Fruit fly (Drosophila melanogaster) whole organism, pupa: ENCODE measurements around the gene put.

Experiments used
- CG10348 ChIP-seq: fragments of 200-800 bp; sonication (Bioruptor generic); IDR thresholded peaks from 2 replicates; pipeline ENCODE4 v1.3.6; 2022; ENCODE audit warnings: missing biosample characterization, missing genetic modification characterization
- CG12605 ChIP-seq: fragments of 200-800 bp; sonication (Bioruptor generic); IDR thresholded peaks from 2 replicates; pipeline ENCODE4 v1.3.6; 2022; ENCODE audit warnings: missing biosample characterization, missing genetic modification characterization
- CG13204 ChIP-seq: fragments of 200-800 bp; sonication (Bioruptor generic); optimal IDR thresholded peaks from 2 replicates; lab custom pipeline; 2018; ENCODE audit warnings: missing biosample characterization, mild to moderate bottlenecking, missing genetic modification characterization, moderate library complexity
- CG14655 ChIP-seq: fragments of 200-800 bp; sonication (Bioruptor generic); optimal IDR thresholded peaks from 3 replicates; lab custom pipeline; 2017; ENCODE audit warnings: mild to moderate bottlenecking, missing biosample characterization, missing genetic modification reagents, missing genetic modification characterization
- CG15710 ChIP-seq: fragments of 200-800 bp; sonication (Bioruptor generic); optimal IDR thresholded peaks from 2 replicates; lab custom pipeline; 2018; ENCODE audit warnings: missing biosample characterization, mild to moderate bottlenecking, missing genetic modification characterization, moderate library complexity
- CG17806 ChIP-seq: fragments of 200-800 bp; sonication (Bioruptor generic); optimal IDR thresholded peaks from 2 replicates; lab custom pipeline; 2018; ENCODE audit warnings: missing biosample characterization, mild to moderate bottlenecking, missing genetic modification characterization, moderate library complexity
- CG32121 ChIP-seq: fragments of 200-800 bp; sonication (Bioruptor generic); IDR thresholded peaks from 2 replicates; pipeline ENCODE4 v1.3.6; 2022; ENCODE audit warnings: missing biosample characterization, missing genetic modification characterization
- CG34367 ChIP-seq: fragments of 200-800 bp; sonication (Bioruptor generic); optimal IDR thresholded peaks from 2 replicates; lab custom pipeline; 2018; ENCODE audit warnings: missing biosample characterization, mild to moderate bottlenecking, missing genetic modification characterization
- CG4496 ChIP-seq: fragments of 200-800 bp; sonication (Bioruptor generic); IDR thresholded peaks from 3 replicates; pipeline ENCODE4 v1.3.6; 2022; ENCODE audit warnings: missing biosample characterization, missing genetic modification characterization
- CG8159 ChIP-seq: fragments of 200-800 bp; sonication (Bioruptor generic); optimal IDR thresholded peaks from 3 replicates; lab custom pipeline; 2018; ENCODE audit warnings: missing biosample characterization, mild to moderate bottlenecking, missing genetic modification characterization, moderate library complexity
- CG8301 ChIP-seq: fragments of 200-800 bp; sonication (Bioruptor generic); optimal IDR thresholded peaks from 2 replicates; lab custom pipeline; 2018; ENCODE audit warnings: missing biosample characterization, mild to moderate bottlenecking, missing genetic modification characterization
- CG9948 ChIP-seq: fragments of 200-800 bp; sonication (Bioruptor generic); optimal IDR thresholded peaks from 2 replicates; lab custom pipeline; 2018; ENCODE audit warnings: missing biosample characterization, mild to moderate bottlenecking, missing genetic modification characterization, moderate library complexity
- D1 ChIP-seq: fragments of 200-800 bp; sonication (Bioruptor generic); optimal IDR thresholded peaks from 2 replicates; lab custom pipeline; 2018; ENCODE audit warnings: missing biosample characterization, mild to moderate bottlenecking, missing genetic modification characterization, moderate library complexity
- EcR ChIP-seq: fragments of 200-800 bp; sonication (Bioruptor generic); optimal IDR thresholded peaks from 3 replicates; lab custom pipeline; 2019; ENCODE audit warnings: missing biosample characterization, missing genetic modification characterization, mild to moderate bottlenecking, moderate library complexity, missing genetic modification reagents
- Ets98B ChIP-seq: fragments of 200-800 bp; sonication (Bioruptor generic); IDR thresholded peaks from 2 replicates; pipeline ENCODE4 v1.3.6; 2022; ENCODE audit warnings: missing biosample characterization, missing genetic modification characterization
- Pif1A ChIP-seq: fragments of 200-800 bp; sonication (Bioruptor generic); optimal IDR thresholded peaks from 3 replicates; lab custom pipeline; 2016; ENCODE audit warnings: missing biosample characterization, missing genetic modification characterization
- Pif1B ChIP-seq: fragments of 200-800 bp; sonication (Bioruptor generic); optimal IDR thresholded peaks from 3 replicates; lab custom pipeline; 2016; ENCODE audit warnings: missing biosample characterization, missing genetic modification characterization
- Snoo ChIP-seq: fragments of 200-800 bp; sonication (Bioruptor generic); optimal IDR thresholded peaks from 3 replicates; lab custom pipeline; 2017; ENCODE audit warnings: missing biosample characterization, mild to moderate bottlenecking, missing genetic modification characterization, inconsistent platforms
- fd96Ca ChIP-seq: fragments of 200-800 bp; sonication (Bioruptor generic); IDR thresholded peaks from 3 replicates; pipeline ENCODE4 v1.3.6; 2022; ENCODE audit warnings: missing biosample characterization, missing genetic modification characterization
- gl ChIP-seq: fragments of 200-800 bp; sonication (Bioruptor generic); optimal IDR thresholded peaks from 2 replicates; lab custom pipeline; 2018; ENCODE audit warnings: missing biosample characterization, mild to moderate bottlenecking, missing genetic modification characterization
- rn ChIP-seq: fragments of 200-800 bp; sonication (Bioruptor generic); IDR thresholded peaks from 2 replicates; pipeline ENCODE4 v1.3.6; 2022; ENCODE audit warnings: missing biosample characterization, missing genetic modification characterization

put gene

dm6 chr3R:14586480-14587443 is 38.7 kb downstream of the put start:
- TF ChIP-seq CG8301 (tag; lab: Kevin White, UChicago): no peak
- no peak for TF ChIP-seq Snoo (tag; lab: Kevin White, UChicago)
- TF ChIP-seq CG4496 (GFP tag; lab: Robert Waterston, UW): no peak
- TF ChIP-seq CG32121 (GFP tag; lab: Robert Waterston, UW): no peak
- TF ChIP-seq CG34367: no peak
- TF ChIP-seq D1 (tag; lab: Kevin White, UChicago): no peak
- TF ChIP-seq CG10348 (GFP tag; lab: Robert Waterston, UW): no peak
- no peak for TF ChIP-seq CG9948
- TF ChIP-seq Pif1A: no peak
- no peak for TF ChIP-seq CG13204
- TF ChIP-seq Ets98B (GFP tag; lab: Robert Waterston, UW): no peak
- TF ChIP-seq CG12605: no peak
- TF ChIP-seq Pif1B (GFP tag; lab: Kevin White, UChicago): no peak
- TF ChIP-seq gl (tag; lab: Kevin White, UChicago): no peak
- TF ChIP-seq rn (GFP tag; lab: Robert Waterston, UW): no peak
- no peak for TF ChIP-seq CG14655 (GFP tag; lab: Kevin White, UChicago)
- no peak for TF ChIP-seq CG8159 (tag; lab: Kevin White, UChicago)
- TF ChIP-seq fd96Ca (GFP tag; lab: Robert Waterston, UW): no peak

dm6 chr3R:14580045-14580579 is 45.4 kb downstream of the put start:
- TF ChIP-seq CG32121 (GFP tag; lab: Robert Waterston, UW) (no peak), fd96Ca (GFP tag; lab: Robert Waterston, UW) (no peak), CG17806 (tag; lab: Kevin White, UChicago) (no peak), CG9948 (no peak), CG15710 (no peak), CG10348 (GFP tag; lab: Robert Waterston, UW) (no peak), Ets98B (GFP tag; lab: Robert Waterston, UW) (no peak), CG4496 (GFP tag; lab: Robert Waterston, UW) (no peak), EcR (GFP tag; lab: Kevin White, UChicago) (no peak), CG13204 (no peak), CG8159 (tag; lab: Kevin White, UChicago) (no peak)

dm6 chr3R:14577803-14578493 is 47.6 kb downstream of the put start:
- peak; percentile 46 for TF ChIP-seq CG8159 (tag; lab: Kevin White, UChicago)
- peak; percentile 4 for TF ChIP-seq CG14655 (GFP tag; lab: Kevin White, UChicago)
- TF ChIP-seq CG15710: peak; percentile 47
- TF ChIP-seq CG34367: peak; percentile 0
- TF ChIP-seq Snoo (tag; lab: Kevin White, UChicago): peak; percentile 3
- no peak for TF ChIP-seq Pif1B (GFP tag; lab: Kevin White, UChicago)
- no peak; the same call in 2 of the 3 replicates for TF ChIP-seq CG4496 (GFP tag; lab: Robert Waterston, UW)
- peak; percentile 32 for TF ChIP-seq CG9948
- peak; percentile 36; the same call in 1 of the 2 replicates for TF ChIP-seq CG32121 (GFP tag; lab: Robert Waterston, UW)
- TF ChIP-seq, all 21 proteins: peak for 7

dm6 chr3R:14576692-14577646 is 48.5 kb downstream of the put start, which contains the start of gene stumps:
stumps (plus strand) TSS chr3R:14577217.
- TF ChIP-seq CG4496 (GFP tag; lab: Robert Waterston, UW) (peak; percentile 56; the same call in 2 of the 3 replicates), Ets98B (GFP tag; lab: Robert Waterston, UW) (peak; percentile 35; the same call in 1 of the 2 replicates), Snoo (tag; lab: Kevin White, UChicago) (no peak), CG12605 (0 out of 2 replicates have a peak, but pooled peaks have one; percentile 21), CG14655 (GFP tag; lab: Kevin White, UChicago) (peak; percentile 32), CG8159 (tag; lab: Kevin White, UChicago) (no peak), CG10348 (GFP tag; lab: Robert Waterston, UW) (no peak), D1 (tag; lab: Kevin White, UChicago) (no peak), CG15710 (no peak), fd96Ca (GFP tag; lab: Robert Waterston, UW) (no peak), CG8301 (tag; lab: Kevin White, UChicago) (peak; percentile 12), CG32121 (GFP tag; lab: Robert Waterston, UW) (peak; percentile 74)

- no peak for TF ChIP-seq CG32121 (GFP tag; lab: Robert Waterston, UW)
- TF ChIP-seq CG14655 (GFP tag; lab: Kevin White, UChicago): no peak
- TF ChIP-seq CG13204: no peak
- TF ChIP-seq Pif1A: no peak
- no peak for TF ChIP-seq CG15710
- no peak for TF ChIP-seq CG10348 (GFP tag; lab: Robert Waterston, UW)
- TF ChIP-seq CG9948: no peak
- TF ChIP-seq EcR (GFP tag; lab: Kevin White, UChicago): no peak
- TF ChIP-seq CG17806 (tag; lab: Kevin White, UChicago): no peak
- TF ChIP-seq Snoo (tag; lab: Kevin White, UChicago): no peak
- TF ChIP-seq rn (GFP tag; lab: Robert Waterston, UW): no peak
- TF ChIP-seq CG4496 (GFP tag; lab: Robert Waterston, UW): no peak
- TF ChIP-seq, all 21 proteins: peak for 0
These were observed 49.1 kb downstream of the put start, which contains the start of gene CG44094 for dm6 chr3R:14576511-14576691. CG44094 (minus strand) TSS chr3R:14576611.
